Worm (Caenorhabditis elegans) whole organism, mixed stage, embryonic: Measurements from ENCODE around the gene F07G11.1.

Source experiments
- M03D4.4 ChIP-seq: sonication (generic microtip); optimal IDR thresholded peaks from 2 replicates; lab custom pipeline; 2017; ENCODE audit warnings: mild to moderate bottlenecking, missing genetic modification characterization, missing compliant biosample characterization
- bed-3 ChIP-seq: fragments of 200-800 bp; sonication (Bioruptor generic); optimal IDR thresholded peaks from 3 replicates; lab custom pipeline; 2018; ENCODE audit warnings: mild to moderate bottlenecking, missing genetic modification characterization, moderate library complexity, missing compliant biosample characterization
- blmp-1 ChIP-seq: fragments of 150-350 bp; optimal IDR thresholded peaks from 2 replicates; lab custom pipeline; 2014; ENCODE audit warnings: missing biosample characterization, missing genetic modification characterization
- ceh-43 ChIP-seq: fragments of 200-800 bp; sonication (Bioruptor generic); optimal IDR thresholded peaks from 2 replicates; lab custom pipeline; 2018; ENCODE audit warnings: mild to moderate bottlenecking, missing genetic modification characterization, moderate library complexity, missing compliant biosample characterization
- ceh-83 ChIP-seq: fragments of 200-800 bp; sonication (Bioruptor generic); optimal IDR thresholded peaks from 2 replicates; lab custom pipeline; 2018; ENCODE audit warnings: mild to moderate bottlenecking, missing genetic modification characterization, missing compliant biosample characterization
- ces-1 ChIP-seq: fragments of 150-350 bp; optimal IDR thresholded peaks from 2 replicates; lab custom pipeline; 2014; ENCODE audit warnings: missing biosample characterization, missing genetic modification reagents, missing genetic modification characterization
- cnd-1 ChIP-seq: fragments of 200-800 bp; sonication (Bioruptor generic); optimal IDR thresholded peaks from 2 replicates; lab custom pipeline; 2018; ENCODE audit warnings: mild to moderate bottlenecking, missing genetic modification characterization, missing compliant biosample characterization
- drap-1 ChIP-seq: fragments of 200-800 bp; sonication (Bioruptor generic); optimal IDR thresholded peaks from 3 replicates; lab custom pipeline; 2018; ENCODE audit warnings: mild to moderate bottlenecking, missing genetic modification characterization, missing compliant biosample characterization
- elt-3 ChIP-seq: fragments of 150-350 bp; optimal IDR thresholded peaks from 2 replicates; lab custom pipeline; 2014; ENCODE audit warnings: missing biosample characterization, missing genetic modification characterization
- flh-1 ChIP-seq: fragments of 200-800 bp; sonication (Bioruptor generic); optimal IDR thresholded peaks from 2 replicates; lab custom pipeline; 2018; ENCODE audit warnings: mild to moderate bottlenecking, missing genetic modification characterization, moderate library complexity, missing compliant biosample characterization
- ham-2 ChIP-seq: fragments of 200-800 bp; sonication (Bioruptor generic); optimal IDR thresholded peaks from 2 replicates; lab custom pipeline; 2018; ENCODE audit warnings: mild to moderate bottlenecking, missing genetic modification characterization, missing compliant biosample characterization
- hlh-1 ChIP-seq: fragments of 150-350 bp; optimal IDR thresholded peaks from 2 replicates; lab custom pipeline; 2014; ENCODE audit warnings: missing biosample characterization, missing genetic modification reagents, missing genetic modification characterization
- lin-13 ChIP-seq: fragments of 150-350 bp; optimal IDR thresholded peaks from 2 replicates; lab custom pipeline; 2014; ENCODE audit warnings: missing biosample characterization, missing genetic modification characterization
- lsy-2 ChIP-seq: fragments of 150-350 bp; optimal IDR thresholded peaks from 2 replicates; lab custom pipeline; 2014; ENCODE audit warnings: missing biosample characterization, missing genetic modification characterization
- mab-5 ChIP-seq: fragments of 150-350 bp; optimal IDR thresholded peaks from 2 replicates; lab custom pipeline; 2014; ENCODE audit warnings: missing biosample characterization, missing genetic modification characterization
- mep-1 ChIP-seq: fragments of 150-350 bp; optimal IDR thresholded peaks from 2 replicates; lab custom pipeline; 2017; ENCODE audit warnings: missing biosample characterization, missing genetic modification reagents, missing genetic modification characterization, inconsistent platforms
- mls-2 ChIP-seq: sonication (generic microtip); optimal IDR thresholded peaks from 2 replicates; lab custom pipeline; 2016; ENCODE audit warnings: mild to moderate bottlenecking, missing genetic modification characterization, moderate library complexity, missing compliant biosample characterization
- nhr-12 ChIP-seq: fragments of 150-350 bp; optimal IDR thresholded peaks from 2 replicates; lab custom pipeline; 2014; ENCODE audit warnings: missing biosample characterization, missing genetic modification characterization
- nhr-2 ChIP-seq: fragments of 150-350 bp; optimal IDR thresholded peaks from 2 replicates; lab custom pipeline; 2014; ENCODE audit warnings: missing biosample characterization, missing genetic modification characterization
- nhr-237 ChIP-seq: fragments of 150-350 bp; optimal IDR thresholded peaks from 2 replicates; lab custom pipeline; 2014; ENCODE audit warnings: missing biosample characterization, missing genetic modification characterization
- nhr-28 ChIP-seq: fragments of 150-350 bp; optimal IDR thresholded peaks from 2 replicates; lab custom pipeline; 2014; ENCODE audit warnings: missing biosample characterization, missing genetic modification characterization
- nhr-76 ChIP-seq: sonication (generic microtip); optimal IDR thresholded peaks from 2 replicates; lab custom pipeline; 2017; ENCODE audit warnings: missing biosample characterization, missing genetic modification characterization
- sem-2 ChIP-seq: fragments of 200-800 bp; sonication (Bioruptor generic); optimal IDR thresholded peaks from 2 replicates; lab custom pipeline; 2018; ENCODE audit warnings: mild to moderate bottlenecking, missing genetic modification characterization, missing compliant biosample characterization
- snpc-4 ChIP-seq: fragments of 150-350 bp; optimal IDR thresholded peaks from 2 replicates; lab custom pipeline; 2014; ENCODE audit warnings: missing biosample characterization, missing genetic modification characterization
- sptf-1 ChIP-seq: sonication (generic microtip); optimal IDR thresholded peaks from 2 replicates; lab custom pipeline; 2017; ENCODE audit warnings: mild to moderate bottlenecking, missing genetic modification characterization, moderate library complexity, missing compliant biosample characterization
- tbx-8 ChIP-seq: fragments of 200-800 bp; sonication (Bioruptor generic); optimal IDR thresholded peaks from 2 replicates; lab custom pipeline; 2018; ENCODE audit warnings: mild to moderate bottlenecking, missing genetic modification characterization, moderate library complexity, missing compliant biosample characterization
- unc-120 ChIP-seq: sonication (generic microtip); optimal IDR thresholded peaks from 2 replicates; lab custom pipeline; 2017; ENCODE audit warnings: missing genetic modification characterization, missing compliant biosample characterization; ENCODE audit not compliant: poor library complexity, severe bottlenecking
- unc-39 ChIP-seq: fragments of 150-350 bp; optimal IDR thresholded peaks from 2 replicates; lab custom pipeline; 2014; ENCODE audit warnings: missing biosample characterization, missing genetic modification characterization
- unc-62 ChIP-seq: fragments of 150-350 bp; optimal IDR thresholded peaks from 2 replicates; lab custom pipeline; 2014; ENCODE audit warnings: missing biosample characterization, missing genetic modification reagents, missing genetic modification characterization
- zip-8 ChIP-seq: fragments of 150-350 bp; optimal IDR thresholded peaks from 2 replicates; lab custom pipeline; 2014; ENCODE audit warnings: missing biosample characterization, missing genetic modification characterization
- ztf-11 ChIP-seq: fragments of 150-350 bp; optimal IDR thresholded peaks from 2 replicates; lab custom pipeline; 2014; ENCODE audit warnings: missing biosample characterization, missing genetic modification characterization

F07G11.1 gene

DNA sequence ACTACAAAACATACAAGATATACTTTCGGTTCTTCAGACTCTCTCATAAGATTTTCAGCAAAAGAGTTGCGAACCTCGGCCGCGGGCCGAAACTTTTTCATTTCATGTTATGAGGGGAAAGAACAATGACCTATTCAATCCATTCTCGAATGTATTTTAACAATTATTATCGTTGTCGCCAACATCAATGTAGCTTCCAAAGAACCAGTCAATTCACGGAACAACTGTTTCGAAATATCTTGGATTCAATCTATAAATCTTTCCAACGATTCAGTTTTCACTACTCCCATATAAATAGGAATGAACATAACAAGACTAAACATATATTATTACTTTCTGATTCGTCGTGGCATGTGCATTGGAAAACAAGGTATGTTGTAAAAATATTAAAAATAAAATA lies at the start of gene F07G11.1:
F07G11.1 (plus strand) TSS at position 301 of the 400 bp plus-strand sequence.
- TF ChIP-seq snpc-4 (tag; lab: Kevin White, UChicago), result no peak
- TF ChIP-seq lin-13 (tag; lab: Kevin White, UChicago), result no peak
- TF ChIP-seq tbx-8 (GFP tag; lab: Kevin White, UChicago), result no peak
- no peak for TF ChIP-seq nhr-76 (tag; lab: Kevin White, UChicago)
- no peak for TF ChIP-seq unc-62 (GFP tag; lab: Kevin White, UChicago)
- TF ChIP-seq ztf-11, result no peak

DNA sequence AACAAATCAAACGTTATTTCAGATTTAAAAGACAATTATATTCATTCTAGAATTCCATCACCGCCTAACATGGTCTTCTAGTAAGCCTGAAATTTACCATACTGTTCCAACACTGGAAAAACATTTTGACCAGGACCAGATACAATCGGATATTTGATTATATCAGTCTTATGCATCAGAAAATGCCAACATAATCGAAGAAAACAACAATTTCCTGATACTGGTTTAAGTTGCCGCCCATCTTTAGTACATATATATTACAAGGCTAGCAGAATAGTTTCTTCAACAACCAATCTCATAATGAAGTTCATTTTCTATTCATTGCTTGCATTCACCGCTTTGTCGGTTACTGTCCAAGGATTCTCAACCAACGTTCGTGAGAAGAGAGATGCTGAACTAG lies 48.2 kb upstream of the F07G11.1 start, which contains the start of gene C13A2.12:
C13A2.12 (plus strand) TSS at position 301 of the 400 bp plus-strand sequence.
- TF ChIP-seq flh-1 (no peak), unc-120 (tag; lab: Kevin White, UChicago) (no peak), hlh-1 (tag; lab: Kevin White, UChicago) (no peak), ztf-11 (no peak), M03D4.4 (tag; lab: Kevin White, UChicago) (no peak), bed-3 (GFP tag; lab: Kevin White, UChicago) (no peak), nhr-76 (tag; lab: Kevin White, UChicago) (no peak), blmp-1 (tag; lab: Kevin White, UChicago) (no peak), zip-8 (tag; lab: Kevin White, UChicago) (no peak)

DNA sequence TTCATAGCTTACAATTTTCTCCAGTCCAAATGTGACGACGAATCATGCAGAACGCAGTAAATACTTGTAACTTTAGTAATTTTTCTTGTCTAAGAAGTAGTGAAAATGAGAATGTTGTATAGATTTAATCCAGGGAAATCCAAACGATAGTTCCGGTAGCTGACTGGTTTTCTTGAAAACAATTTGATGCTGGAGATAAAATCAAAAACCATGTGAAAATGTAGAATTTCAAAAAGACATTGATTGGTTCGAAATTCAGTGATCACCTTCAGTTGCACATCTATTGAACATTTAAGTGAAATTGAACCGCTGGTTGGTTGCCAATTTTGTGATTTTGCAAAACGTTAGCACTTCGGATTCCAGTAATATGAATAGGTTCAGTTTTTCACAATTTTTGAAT lies 43.1 kb upstream of the F07G11.1 start, which contains the start of gene C13A2.9:
C13A2.9 (minus strand) TSS at position 101 of the 400 bp plus-strand sequence.
- TF ChIP-seq nhr-2 (tag; lab: Kevin White, UChicago) (no peak), nhr-28 (tag; lab: Kevin White, UChicago) (no peak), sptf-1 (no peak), lin-13 (tag; lab: Kevin White, UChicago) (no peak), ces-1 (no peak), unc-62 (GFP tag; lab: Kevin White, UChicago) (no peak), ham-2 (GFP tag; lab: Kevin White, UChicago) (no peak), mab-5 (tag; lab: Kevin White, UChicago) (no peak), sem-2 (GFP tag; lab: Kevin White, UChicago) (no peak), unc-120 (tag; lab: Kevin White, UChicago) (no peak), bed-3 (GFP tag; lab: Kevin White, UChicago) (no peak), zip-8 (tag; lab: Kevin White, UChicago) (no peak), lsy-2 (tag; lab: Kevin White, UChicago) (no peak), ceh-43 (GFP tag; lab: Kevin White, UChicago) (no peak), snpc-4 (tag; lab: Kevin White, UChicago) (no peak), mls-2 (no peak), flh-1 (no peak), ztf-11 (no peak)

DNA sequence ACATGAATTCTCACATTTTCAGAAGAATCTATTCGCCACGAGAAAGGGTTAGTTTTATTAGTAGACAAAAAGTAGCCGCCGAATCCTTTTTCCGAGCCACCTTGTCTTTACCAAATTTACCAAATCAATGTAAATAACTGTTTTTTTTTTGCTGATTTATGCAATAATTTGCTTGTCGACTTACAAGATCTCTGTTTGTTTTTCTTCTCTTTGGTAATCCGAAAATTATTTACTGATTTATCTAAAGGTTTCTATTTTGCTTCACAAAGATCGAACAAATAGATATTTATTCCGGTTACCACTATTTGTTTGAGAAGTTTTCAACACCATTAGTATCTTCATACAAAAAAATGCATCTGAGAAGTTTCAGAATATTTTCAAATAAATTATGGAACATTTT lies 41.2 kb upstream of the F07G11.1 start, which contains the start of gene C13A2.7:
C13A2.7 (plus strand) TSS at position 301 of the 400 bp plus-strand sequence.
- TF ChIP-seq mls-2 (no peak), blmp-1 (tag; lab: Kevin White, UChicago) (no peak), M03D4.4 (tag; lab: Kevin White, UChicago) (no peak), unc-120 (tag; lab: Kevin White, UChicago) (no peak), ztf-11 (no peak), zip-8 (tag; lab: Kevin White, UChicago) (no peak), drap-1 (no peak), lsy-2 (tag; lab: Kevin White, UChicago) (no peak), elt-3 (tag; lab: Kevin White, UChicago) (no peak), mep-1 (tag; lab: Kevin White, UChicago) (no peak), cnd-1 (no peak), nhr-237 (tag; lab: Kevin White, UChicago) (no peak), tbx-8 (GFP tag; lab: Kevin White, UChicago) (no peak), nhr-12 (tag; lab: Kevin White, UChicago) (no peak), sptf-1 (no peak), snpc-4 (tag; lab: Kevin White, UChicago) (no peak), nhr-2 (tag; lab: Kevin White, UChicago) (no peak), ceh-83 (no peak)

DNA sequence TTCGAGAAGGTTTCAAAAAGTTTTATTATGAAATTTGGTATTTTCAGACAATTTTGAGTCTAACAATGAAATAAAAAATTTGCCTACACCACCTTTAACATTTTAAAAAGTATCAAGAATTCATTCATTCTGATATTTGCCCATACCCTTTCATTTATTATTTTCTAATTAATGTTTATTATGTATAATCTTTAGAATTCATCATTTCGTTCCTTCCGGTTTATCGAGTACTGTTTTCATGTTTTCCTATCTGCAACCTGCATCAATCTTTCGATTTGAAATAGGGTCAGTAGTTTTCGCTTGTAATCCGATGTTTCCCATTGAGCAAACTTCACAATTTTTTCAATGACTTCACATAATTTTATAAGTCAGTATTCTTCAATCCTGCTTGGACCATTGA lies 37.8 kb upstream of the F07G11.1 start, which contains the start of gene C13A2.6:
C13A2.6 (plus strand) TSS at position 301 of the 400 bp plus-strand sequence.
- no peak for TF ChIP-seq M03D4.4 (tag; lab: Kevin White, UChicago)
- TF ChIP-seq tbx-8 (GFP tag; lab: Kevin White, UChicago), result no peak
- no peak for TF ChIP-seq snpc-4 (tag; lab: Kevin White, UChicago)
- TF ChIP-seq unc-62 (GFP tag; lab: Kevin White, UChicago), result no peak
- TF ChIP-seq lsy-2 (tag; lab: Kevin White, UChicago), result no peak
- no peak for TF ChIP-seq zip-8 (tag; lab: Kevin White, UChicago)
- no peak for TF ChIP-seq lin-13 (tag; lab: Kevin White, UChicago)
- TF ChIP-seq unc-39 (tag; lab: Kevin White, UChicago), result no peak
